Fruit fly (Drosophila melanogaster) whole organism, embryonic: ENCODE measurements around the gene CG32984.

ENCODE experiments used
- Bgb ChIP-seq: fragments of 200-800 bp; sonication (Bioruptor generic); IDR thresholded peaks from 2 replicates; pipeline ENCODE4 v1.3.6; 2022; ENCODE audit warnings: missing biosample characterization, missing genetic modification characterization; ENCODE audit not compliant: partially characterized antibody
- CG10959 ChIP-seq: fragments of 200-800 bp; sonication (Bioruptor generic); IDR thresholded peaks from 2 replicates; pipeline ENCODE4 v1.3.6; 2022; ENCODE audit warnings: missing biosample characterization, missing genetic modification characterization
- CG12071 ChIP-seq: fragments of 200-800 bp; sonication (Bioruptor generic); optimal IDR thresholded peaks from 3 replicates; lab custom pipeline; 2018; ENCODE audit warnings: missing biosample characterization, mild to moderate bottlenecking, missing genetic modification characterization
- CG12391 ChIP-seq: fragments of 200-800 bp; sonication (Bioruptor generic); optimal IDR thresholded peaks from 3 replicates; lab custom pipeline; 2018; ENCODE audit warnings: missing biosample characterization, mild to moderate bottlenecking, missing genetic modification characterization, moderate library complexity
- CG13287 ChIP-seq: fragments of 200-800 bp; sonication (Bioruptor generic); IDR thresholded peaks from 2 replicates; pipeline ENCODE4 v1.3.6; 2022; ENCODE audit warnings: missing biosample characterization, missing genetic modification characterization; ENCODE audit not compliant: partially characterized antibody
- CG13624 ChIP-seq: fragments of 200-800 bp; sonication (Bioruptor generic); optimal IDR thresholded peaks from 2 replicates; lab custom pipeline; 2016; ENCODE audit warnings: missing biosample characterization, missing genetic modification characterization
- CG14965 ChIP-seq: fragments of 200-800 bp; sonication (Bioruptor generic); optimal IDR thresholded peaks from 2 replicates; lab custom pipeline; 2016; ENCODE audit warnings: missing biosample characterization, missing genetic modification characterization, borderline replicate concordance
- CG15514 ChIP-seq: fragments of 200-800 bp; sonication (Bioruptor generic); optimal IDR thresholded peaks from 3 replicates; lab custom pipeline; 2017; ENCODE audit warnings: missing biosample characterization, missing genetic modification characterization, mild to moderate bottlenecking, moderate library complexity, missing genetic modification reagents
- CG2199 ChIP-seq: fragments of 200-800 bp; sonication (Bioruptor generic); IDR thresholded peaks from 3 replicates; pipeline ENCODE4 v1.3.6; 2022; ENCODE audit warnings: missing biosample characterization, missing genetic modification characterization
- CG33557 ChIP-seq: fragments of 200-800 bp; sonication (Bioruptor generic); optimal IDR thresholded peaks from 2 replicates; lab custom pipeline; 2019; ENCODE audit warnings: missing biosample characterization, mild to moderate bottlenecking, missing genetic modification characterization, moderate library complexity
- CG4617 ChIP-seq: fragments of 200-800 bp; sonication (Bioruptor generic); optimal IDR thresholded peaks from 3 replicates; lab custom pipeline; 2016; ENCODE audit warnings: missing biosample characterization, missing genetic modification characterization, borderline replicate concordance
- CG6791 ChIP-seq: fragments of 200-800 bp; sonication (Bioruptor generic); IDR thresholded peaks from 3 replicates; pipeline ENCODE4 v1.3.6; 2022; ENCODE audit warnings: missing biosample characterization, missing genetic modification characterization; ENCODE audit not compliant: partially characterized antibody
- CG7963 ChIP-seq: fragments of 200-800 bp; sonication (Bioruptor generic); IDR thresholded peaks from 3 replicates; pipeline ENCODE4 v1.3.6; 2022; ENCODE audit warnings: missing biosample characterization, missing genetic modification characterization; ENCODE audit not compliant: partially characterized antibody
- CG9437 ChIP-seq: fragments of 200-800 bp; sonication (Bioruptor generic); optimal IDR thresholded peaks from 2 replicates; lab custom pipeline; 2018; ENCODE audit warnings: missing biosample characterization, mild to moderate bottlenecking, missing genetic modification characterization
- Dll ChIP-seq: fragments of 200-800 bp; sonication (Bioruptor generic); IDR thresholded peaks from 4 replicates; pipeline ENCODE4 v1.3.6; 2022; ENCODE audit warnings: missing biosample characterization, missing genetic modification characterization; ENCODE audit not compliant: partially characterized antibody
- Dp ChIP-seq: fragments of 200-800 bp; sonication (Bioruptor generic); optimal IDR thresholded peaks from 2 replicates; lab custom pipeline; 2018; ENCODE audit warnings: missing biosample characterization, mild to moderate bottlenecking, missing genetic modification characterization, moderate library complexity
- Dref ChIP-seq: fragments of 200-800 bp; sonication (Bioruptor generic); IDR thresholded peaks from 2 replicates; pipeline ENCODE4 v1.3.6; 2022; ENCODE audit warnings: missing biosample characterization, missing genetic modification characterization
- Ets97D ChIP-seq: fragments of 200-800 bp; sonication (Bioruptor generic); optimal IDR thresholded peaks from 3 replicates; lab custom pipeline; 2016; ENCODE audit warnings: missing biosample characterization, missing genetic modification characterization
- Fer1 ChIP-seq: fragments of 200-800 bp; sonication (Bioruptor generic); optimal IDR thresholded peaks from 2 replicates; lab custom pipeline; 2017; ENCODE audit warnings: missing biosample characterization, mild to moderate bottlenecking, missing genetic modification characterization
- MBD-R2 ChIP-seq: fragments of 200-800 bp; sonication (Bioruptor generic); IDR thresholded peaks from 2 replicates; pipeline ENCODE4 v1.3.6; 2022; ENCODE audit warnings: missing biosample characterization, missing genetic modification characterization
- Med ChIP-seq: fragments of 200-800 bp; sonication (Bioruptor generic); peaks from one replicate; lab custom pipeline; 2016; ENCODE audit warnings: missing biosample characterization, missing genetic modification characterization, mild to moderate bottlenecking, inconsistent platforms, moderate library complexity
- PHDP ChIP-seq: fragments of 200-800 bp; sonication (Bioruptor generic); optimal IDR thresholded peaks from 3 replicates; lab custom pipeline; 2018; ENCODE audit warnings: missing biosample characterization, mild to moderate bottlenecking, missing genetic modification characterization, moderate library complexity
- Six4 ChIP-seq: fragments of 200-800 bp; sonication (Bioruptor generic); optimal IDR thresholded peaks from 2 replicates; lab custom pipeline; 2016; ENCODE audit warnings: missing biosample characterization, missing genetic modification characterization
- Sox102F ChIP-seq: fragments of 200-800 bp; sonication (Bioruptor generic); optimal IDR thresholded peaks from 2 replicates; lab custom pipeline; 2018; ENCODE audit warnings: missing biosample characterization, mild to moderate bottlenecking, missing genetic modification characterization, moderate library complexity
- Sry-δ ChIP-seq: fragments of 200-800 bp; sonication (Bioruptor generic); optimal IDR thresholded peaks from 2 replicates; lab custom pipeline; 2016; ENCODE audit warnings: missing biosample characterization, missing genetic modification characterization
- YL-1 ChIP-seq: fragments of 200-800 bp; sonication (Bioruptor generic); optimal IDR thresholded peaks from 3 replicates; lab custom pipeline; 2017; ENCODE audit warnings: missing biosample characterization, mild to moderate bottlenecking, missing genetic modification characterization
- amos ChIP-seq: fragments of 200-800 bp; sonication (Bioruptor generic); IDR thresholded peaks from 2 replicates; pipeline ENCODE4 v1.3.6; 2022; ENCODE audit warnings: missing biosample characterization, missing genetic modification characterization; ENCODE audit not compliant: partially characterized antibody
- bbx ChIP-seq: fragments of 200-800 bp; sonication (Bioruptor generic); IDR thresholded peaks from 2 replicates; pipeline ENCODE4 v1.3.6; 2022; ENCODE audit warnings: missing biosample characterization, missing genetic modification characterization; ENCODE audit not compliant: partially characterized antibody
- chinmo ChIP-seq: fragments of 200-800 bp; sonication (Bioruptor generic); IDR thresholded peaks from 4 replicates; pipeline ENCODE4 v1.3.6; 2022; ENCODE audit warnings: missing biosample characterization, missing genetic modification characterization; ENCODE audit not compliant: partially characterized antibody
- disco-r ChIP-seq: fragments of 200-800 bp; sonication (Bioruptor generic); optimal IDR thresholded peaks from 2 replicates; lab custom pipeline; 2016; ENCODE audit warnings: missing biosample characterization, missing genetic modification characterization
- dm ChIP-seq: fragments of 200-800 bp; sonication (Bioruptor generic); optimal IDR thresholded peaks from 3 replicates; lab custom pipeline; 2016; ENCODE audit warnings: missing biosample characterization, missing genetic modification characterization
- exex ChIP-seq: fragments of 200-800 bp; sonication (Bioruptor generic); optimal IDR thresholded peaks from 4 replicates; lab custom pipeline; 2018; ENCODE audit warnings: missing biosample characterization, mild to moderate bottlenecking, missing genetic modification characterization, moderate library complexity
- eyg ChIP-seq: fragments of 200-800 bp; sonication (Bioruptor generic); optimal IDR thresholded peaks from 3 replicates; lab custom pipeline; 2016; ENCODE audit warnings: missing biosample characterization, missing genetic modification characterization
- fd3F ChIP-seq: fragments of 200-800 bp; sonication (Bioruptor generic); optimal IDR thresholded peaks from 2 replicates; lab custom pipeline; 2018; ENCODE audit warnings: missing biosample characterization, mild to moderate bottlenecking, missing genetic modification characterization, moderate library complexity
- gcm ChIP-seq: fragments of 200-800 bp; sonication (Bioruptor generic); optimal IDR thresholded peaks from 2 replicates; lab custom pipeline; 2019; ENCODE audit warnings: missing biosample characterization, mild to moderate bottlenecking, missing genetic modification characterization, moderate library complexity
- grau ChIP-seq: fragments of 200-800 bp; optimal IDR thresholded peaks from 3 replicates; lab custom pipeline; 2019; ENCODE audit warnings: missing biosample characterization, mild to moderate bottlenecking, missing genetic modification characterization, moderate library complexity
- grn ChIP-seq: fragments of 200-800 bp; sonication (Bioruptor generic); optimal IDR thresholded peaks from 3 replicates; lab custom pipeline; 2017; ENCODE audit warnings: missing biosample characterization, missing genetic modification characterization
- hb ChIP-seq: fragments of 200-800 bp; sonication (Bioruptor generic); IDR thresholded peaks from 3 replicates; pipeline ENCODE4 v1.3.6; 2022; ENCODE audit warnings: missing biosample characterization, missing genetic modification characterization; ENCODE audit not compliant: partially characterized antibody
- insv ChIP-seq, 2 experiments: fragments of 200-800 bp; sonication (Bioruptor generic); optimal IDR thresholded peaks; 3 replicates each; lab custom pipeline; 2016 to 2018; ENCODE audit warnings: missing biosample characterization in 2 of 2, missing genetic modification characterization in 2 of 2
- lbe ChIP-seq: fragments of 200-800 bp; sonication (Bioruptor generic); optimal IDR thresholded peaks from 2 replicates; lab custom pipeline; 2016; ENCODE audit warnings: missing biosample characterization, mild to moderate bottlenecking, missing genetic modification characterization
- mirr ChIP-seq: fragments of 200-800 bp; sonication (Bioruptor generic); optimal IDR thresholded peaks from 3 replicates; lab custom pipeline; 2018; ENCODE audit warnings: missing biosample characterization, mild to moderate bottlenecking, missing genetic modification characterization
- oc ChIP-seq: fragments of 200-800 bp; sonication (Bioruptor generic); optimal IDR thresholded peaks from 2 replicates; lab custom pipeline; 2018; ENCODE audit warnings: missing biosample characterization, mild to moderate bottlenecking, missing genetic modification characterization, moderate library complexity
- sob ChIP-seq: fragments of 200-800 bp; sonication (Bioruptor generic); IDR thresholded peaks from 2 replicates; pipeline ENCODE4 v1.3.6; 2022; ENCODE audit warnings: missing biosample characterization, missing genetic modification characterization
- stwl ChIP-seq: fragments of 200-800 bp; sonication (Bioruptor generic); optimal IDR thresholded peaks from 3 replicates; lab custom pipeline; 2018; ENCODE audit warnings: missing biosample characterization, mild to moderate bottlenecking, missing genetic modification characterization, moderate library complexity
- sug ChIP-seq: fragments of 200-800 bp; optimal IDR thresholded peaks from 2 replicates; lab custom pipeline; 2019; ENCODE audit warnings: missing biosample characterization, mild to moderate bottlenecking, missing genetic modification characterization, moderate library complexity
- unc-4 ChIP-seq: fragments of 200-800 bp; sonication (Bioruptor generic); IDR thresholded peaks from 2 replicates; pipeline ENCODE4 v1.3.6; 2022; ENCODE audit warnings: missing biosample characterization, missing genetic modification characterization; ENCODE audit not compliant: partially characterized antibody
- vnd ChIP-seq: fragments of 200-800 bp; sonication (Bioruptor generic); IDR thresholded peaks from 3 replicates; pipeline ENCODE4 v1.3.6; 2022; ENCODE audit warnings: missing biosample characterization, missing genetic modification characterization; ENCODE audit not compliant: partially characterized antibody
- zen2 ChIP-seq: fragments of 200-800 bp; sonication (Bioruptor generic); IDR thresholded peaks from 3 replicates; pipeline ENCODE4 v1.3.6; 2022; ENCODE audit warnings: missing biosample characterization, missing genetic modification characterization; ENCODE audit not compliant: partially characterized antibody

Gene CG32984

dm6 chr2L:8943110-8943509 lies 21.6 kb upstream of the CG32984 start, which contains the start of gene CG9515 (continued):
- TF ChIP-seq dm (GFP tag; lab: Kevin White, UChicago) (peak; percentile 80), insv (GFP tag; optimal IDR thresholded peaks at IDR 0.05; lab: Kevin White, UChicago) (peak in 1 of 2 experiments; percentile 21), amos (peak; percentile 65; the same call in 1 of the 2 replicates), CG12391 (tag; lab: Kevin White, UChicago) (peak; percentile 5), CG13287 (GFP tag; lab: Robert Waterston, UW) (peak; percentile 92), chinmo (peak; percentile 97), exex (peak; percentile 47), Sox102F (no peak), sob (GFP tag; lab: Robert Waterston, UW) (0 out of 2 replicates have a peak, but pooled peaks have one; percentile 30), sug (tag; lab: Kevin White, UChicago) (peak; percentile 33), CG14965 (no peak), mirr (GFP tag; lab: Kevin White, UChicago) (peak; percentile 56), grau (tag; lab: Kevin White, UChicago) (peak; percentile 21), PHDP (tag; lab: Kevin White, UChicago) (peak; percentile 15), lbe (GFP tag; lab: Kevin White, UChicago) (peak; percentile 20), disco-r (no peak), Dp (GFP tag; lab: Kevin White, UChicago) (peak; percentile 88), CG4617 (GFP tag; lab: Kevin White, UChicago) (peak; percentile 15), Fer1 (GFP tag; lab: Kevin White, UChicago) (peak; percentile 6), CG33557 (GFP tag; lab: Kevin White, UChicago) (no peak), unc-4 (GFP tag; lab: Robert Waterston, UW) (peak; percentile 71), Med (peak; percentile 84), grn (peak; percentile 39), oc (tag; lab: Kevin White, UChicago) (peak; percentile 4), Sry-δ (GFP tag; lab: Kevin White, UChicago) (peak; percentile 92), Bgb (GFP tag; lab: Robert Waterston, UW) (peak; percentile 95), CG9437 (GFP tag; lab: Kevin White, UChicago) (peak; percentile 74), YL-1 (peak; percentile 35), Six4 (GFP tag; lab: Kevin White, UChicago) (no peak), CG15514 (peak; percentile 62), fd3F (no peak), gcm (GFP tag; lab: Kevin White, UChicago) (peak; percentile 10), hb (GFP tag; lab: Robert Waterston, UW) (peak; percentile 91), CG6791 (GFP tag; lab: Robert Waterston, UW) (peak; percentile 98), Dll (GFP tag; lab: Robert Waterston, UW) (peak; percentile 86), Ets97D (GFP tag; lab: Kevin White, UChicago) (peak; percentile 66), stwl (tag; lab: Kevin White, UChicago) (peak; percentile 99), CG2199 (GFP tag; lab: Robert Waterston, UW) (0 out of 3 replicates have a peak, but pooled peaks have one; percentile 55), CG13624 (GFP tag; lab: Kevin White, UChicago) (peak; percentile 27), CG12071 (GFP tag; lab: Kevin White, UChicago) (no peak), eyg (GFP tag; lab: Kevin White, UChicago) (no peak), CG7963 (GFP tag; lab: Robert Waterston, UW) (peak; percentile 97), MBD-R2 (peak; percentile 82), zen2 (GFP tag; lab: Robert Waterston, UW) (peak; percentile 96), CG10959 (no peak), vnd (peak; percentile 69), bbx (GFP tag; lab: Robert Waterston, UW) (peak; percentile 88), Dref (GFP tag; lab: Robert Waterston, UW) (peak; percentile 99)
